Worm (Caenorhabditis elegans): ENCODE results near the gene grd-6.

DNA sequence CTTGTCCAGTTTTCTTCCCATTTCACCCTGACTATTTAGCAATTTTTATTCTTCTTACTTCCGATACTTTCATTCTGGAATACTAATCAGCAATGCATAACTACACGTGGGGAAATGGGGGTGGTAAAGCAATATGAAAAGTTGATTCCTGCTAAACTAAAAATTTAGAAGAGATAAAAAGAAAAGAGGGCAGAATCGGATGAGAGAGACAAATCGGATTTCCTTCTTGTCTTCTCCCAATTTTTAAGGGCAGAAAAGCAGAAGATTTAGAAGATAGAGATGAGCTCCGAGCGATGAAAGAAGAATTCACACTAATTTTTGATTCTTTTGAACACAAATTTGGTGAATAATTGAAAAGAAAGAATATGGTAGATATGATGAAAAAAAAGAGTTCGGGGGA lies 27.6 kb upstream of the grd-6 start:
- TF ChIP-seq nhr-129 (tag; optimal IDR thresholded peaks at IDR 0.05) (no peak), lin-13 (GFP tag; optimal IDR thresholded peaks at IDR 0.05) (no peak), nhr-11 (tag; optimal IDR thresholded peaks at IDR 0.05) (no peak)

Data from whole organism, L2 larva.